Fruit fly (Drosophila melanogaster): ENCODE results near the gene CG7044.
A peak's percentile ranks its signal among the peaks of the same experiment; 100 is the strongest.

The CG7044 gene

dm6 chr3R:21111964-21112740 lies 10.6 kb upstream of the CG7044 start (continued):
- peak; percentile 12 for TF ChIP-seq CG10669 (GFP tag; optimal IDR thresholded peaks at IDR 0.05)
- peak; percentile 49 for TF ChIP-seq CG3919 (GFP tag; optimal IDR thresholded peaks at IDR 0.05)
- TF ChIP-seq Hr4 (GFP tag; optimal IDR thresholded peaks at IDR 0.05): peak; percentile 64
- TF ChIP-seq CG6276 (GFP tag; optimal IDR thresholded peaks at IDR 0.05): peak; percentile 60
- peak; percentile 47 for TF ChIP-seq CG34406 (GFP tag; optimal IDR thresholded peaks at IDR 0.05)
- TF ChIP-seq dsx (GFP tag; optimal IDR thresholded peaks at IDR 0.05; ENCODE audit: poor library complexity, severe bottlenecking): no peak
- no peak for TF ChIP-seq vri (GFP tag; optimal IDR thresholded peaks at IDR 0.05)
- peak; percentile 49 for TF ChIP-seq Sox15 (GFP tag; optimal IDR thresholded peaks at IDR 0.05)
- TF ChIP-seq CG11294 (GFP tag; IDR thresholded peaks at IDR 0.05): no peak
- TF ChIP-seq Hr39 (GFP tag; optimal IDR thresholded peaks at IDR 0.05): peak; percentile 56
- TF ChIP-seq dac (GFP tag; optimal IDR thresholded peaks at IDR 0.05): peak; percentile 41
- TF ChIP-seq CG9139 (GFP tag; optimal IDR thresholded peaks at IDR 0.05): no peak
- peak; percentile 47 for TF ChIP-seq OdsH (GFP tag; optimal IDR thresholded peaks at IDR 0.05)
- TF ChIP-seq CG32006 (GFP tag; optimal IDR thresholded peaks at IDR 0.05): peak; percentile 78
- TF ChIP-seq CG4318 (GFP tag; optimal IDR thresholded peaks at IDR 0.05): peak; percentile 42
- TF ChIP-seq CG1621 (tag; optimal IDR thresholded peaks at IDR 0.05): no peak
- TF ChIP-seq CG6163 (GFP tag; IDR thresholded peaks at IDR 0.05): 0 out of 3 replicates have a peak, but pooled peaks have one; percentile 25
- peak; percentile 0 for TF ChIP-seq CG11902 (GFP tag; optimal IDR thresholded peaks at IDR 0.05)
- no peak for TF ChIP-seq Ets21C (GFP tag; optimal IDR thresholded peaks at IDR 0.05)
- peak; percentile 7 for TF ChIP-seq CG8632 (GFP tag; optimal IDR thresholded peaks at IDR 0.05)
- TF ChIP-seq fkh (GFP tag; optimal IDR thresholded peaks at IDR 0.05): no peak
- TF ChIP-seq CG7368 (GFP tag; optimal IDR thresholded peaks at IDR 0.05): peak; percentile 5
- peak; percentile 10 for TF ChIP-seq CG11762 (GFP tag; optimal IDR thresholded peaks at IDR 0.05; ENCODE audit: insufficient read depth)
- peak; percentile 6 for TF ChIP-seq Blimp-1 (GFP tag; optimal IDR thresholded peaks at IDR 0.05)
- no peak for TF ChIP-seq fd85E (GFP tag; optimal IDR thresholded peaks at IDR 0.05)
- TF ChIP-seq topi (GFP tag; optimal IDR thresholded peaks at IDR 0.05): peak; percentile 52

- no peak for TF ChIP-seq dsx (GFP tag; optimal IDR thresholded peaks at IDR 0.05; ENCODE audit: poor library complexity, severe bottlenecking)
- peak; percentile 15 for TF ChIP-seq achi (GFP tag; optimal IDR thresholded peaks at IDR 0.05)
- no peak for TF ChIP-seq CG10669 (GFP tag; optimal IDR thresholded peaks at IDR 0.05)
- no peak for TF ChIP-seq CG11294 (GFP tag; IDR thresholded peaks at IDR 0.05)
- peak; percentile 57 for TF ChIP-seq Hr4 (GFP tag; optimal IDR thresholded peaks at IDR 0.05)
- TF ChIP-seq Smox (GFP tag; optimal IDR thresholded peaks at IDR 0.05): no peak
- TF ChIP-seq Sox102F (GFP tag; optimal IDR thresholded peaks at IDR 0.05): peak; percentile 8
- no peak for TF ChIP-seq Eip75B (GFP tag; optimal IDR thresholded peaks at IDR 0.05)
- TF ChIP-seq dac (GFP tag; optimal IDR thresholded peaks at IDR 0.05): no peak
- TF ChIP-seq Ets21C (GFP tag; optimal IDR thresholded peaks at IDR 0.05): no peak
- TF ChIP-seq Hr39 (GFP tag; optimal IDR thresholded peaks at IDR 0.05): peak; percentile 47
- no peak; the same call in 2 of the 3 replicates for TF ChIP-seq CG6163 (GFP tag; IDR thresholded peaks at IDR 0.05)
- no peak for TF ChIP-seq Lpt (GFP tag; optimal IDR thresholded peaks at IDR 0.05)
- TF ChIP-seq CG10631 (GFP tag; optimal IDR thresholded peaks at IDR 0.05): peak; percentile 53
- peak; percentile 48 for TF ChIP-seq CG31627 (GFP tag; optimal IDR thresholded peaks at IDR 0.05)
- peak; percentile 11 for TF ChIP-seq CG8632 (GFP tag; optimal IDR thresholded peaks at IDR 0.05)
- no peak for TF ChIP-seq fd59A (GFP tag; optimal IDR thresholded peaks at IDR 0.05)
- no peak for TF ChIP-seq CG15336 (GFP tag; IDR thresholded peaks at IDR 0.05)
- TF ChIP-seq fd85E (GFP tag; optimal IDR thresholded peaks at IDR 0.05): no peak
- no peak for TF ChIP-seq CG8119 (GFP tag; IDR thresholded peaks at IDR 0.05)
- TF ChIP-seq eg (GFP tag; IDR thresholded peaks at IDR 0.05): no peak
- peak; percentile 48 for TF ChIP-seq CG3919 (GFP tag; optimal IDR thresholded peaks at IDR 0.05)
- no peak for TF ChIP-seq Eip93F (GFP tag; optimal IDR thresholded peaks at IDR 0.05)
- no peak for TF ChIP-seq CG6276 (GFP tag; optimal IDR thresholded peaks at IDR 0.05)
- TF ChIP-seq CG11902 (GFP tag; optimal IDR thresholded peaks at IDR 0.05): no peak
- peak; percentile 52 for TF ChIP-seq OdsH (GFP tag; optimal IDR thresholded peaks at IDR 0.05)
- peak; percentile 15 for TF ChIP-seq cyc (GFP tag; optimal IDR thresholded peaks at IDR 0.05)
- TF ChIP-seq salr (GFP tag; optimal IDR thresholded peaks at IDR 0.05): no peak
- peak; percentile 49 for TF ChIP-seq Eip78C (GFP tag)
- TF ChIP-seq topi (GFP tag; optimal IDR thresholded peaks at IDR 0.05): peak; percentile 54
- TF ChIP-seq CG11762 (GFP tag; optimal IDR thresholded peaks at IDR 0.05; ENCODE audit: insufficient read depth): peak; percentile 1
- TF ChIP-seq esn (GFP tag; optimal IDR thresholded peaks at IDR 0.05): peak; percentile 64
- no peak for TF ChIP-seq pdm3 (GFP tag; optimal IDR thresholded peaks at IDR 0.05)
- no peak for TF ChIP-seq vri (GFP tag; optimal IDR thresholded peaks at IDR 0.05)
- TF ChIP-seq spab (GFP tag; optimal IDR thresholded peaks at IDR 0.05): no peak
- TF ChIP-seq CG34406 (GFP tag; optimal IDR thresholded peaks at IDR 0.05): no peak
- TF ChIP-seq CG8319 (GFP tag; optimal IDR thresholded peaks at IDR 0.05): no peak
- peak; percentile 39 for TF ChIP-seq Sox14 (GFP tag; optimal IDR thresholded peaks at IDR 0.05)
Observed at dm6 chr3R:21111046-21111480, 9.5 kb upstream of the CG7044 start, which contains the start of gene Rab11. TSS of gene Rab11 (plus strand) at chr3R:21111408.

Measured in whole organism, prepupa.